Fruit fly (Drosophila melanogaster) whole organism, embryonic: Measurements from ENCODE around the gene CG42268.

Experiments used
- Antp ChIP-seq: fragments of 200-800 bp; sonication (Bioruptor generic); optimal IDR thresholded peaks from 3 replicates; lab custom pipeline; 2016; ENCODE audit warnings: missing biosample characterization, missing genetic modification characterization
- B-H1 ChIP-seq: fragments of 200-800 bp; sonication (Bioruptor generic); IDR thresholded peaks from 3 replicates; pipeline ENCODE4 v1.3.6; 2022; ENCODE audit warnings: missing biosample characterization, missing genetic modification characterization
- CG10431 ChIP-seq: fragments of 200-800 bp; sonication (Bioruptor generic); optimal IDR thresholded peaks from 3 replicates; lab custom pipeline; 2018; ENCODE audit warnings: missing biosample characterization, mild to moderate bottlenecking, missing genetic modification characterization
- CG10959 ChIP-seq: fragments of 200-800 bp; sonication (Bioruptor generic); IDR thresholded peaks from 2 replicates; pipeline ENCODE4 v1.3.6; 2022; ENCODE audit warnings: missing biosample characterization, missing genetic modification characterization
- CG11504 ChIP-seq: fragments of 200-800 bp; sonication (Bioruptor generic); optimal IDR thresholded peaks from 3 replicates; lab custom pipeline; 2019; ENCODE audit warnings: missing biosample characterization, mild to moderate bottlenecking, missing genetic modification characterization, moderate library complexity
- CG11695 ChIP-seq: fragments of 200-800 bp; sonication (Bioruptor generic); IDR thresholded peaks from 3 replicates; pipeline ENCODE4 v1.3.6; 2022; ENCODE audit warnings: missing biosample characterization, missing genetic modification characterization
- CG12299 ChIP-seq: fragments of 200-800 bp; sonication (Bioruptor generic); optimal IDR thresholded peaks from 2 replicates; lab custom pipeline; 2018; ENCODE audit warnings: missing biosample characterization, mild to moderate bottlenecking, missing genetic modification characterization
- CG13424 ChIP-seq: fragments of 200-800 bp; sonication (Bioruptor generic); optimal IDR thresholded peaks from 2 replicates; lab custom pipeline; 2019; ENCODE audit warnings: missing biosample characterization, mild to moderate bottlenecking, missing genetic modification characterization, moderate library complexity
- CG14860 ChIP-seq: fragments of 200-800 bp; sonication (Bioruptor generic); IDR thresholded peaks from 3 replicates; pipeline ENCODE4 v1.3.6; 2022; ENCODE audit warnings: missing biosample characterization, missing genetic modification characterization; ENCODE audit not compliant: partially characterized antibody
- CG1603 ChIP-seq: fragments of 200-800 bp; sonication (Bioruptor generic); optimal IDR thresholded peaks from 2 replicates; lab custom pipeline; 2019; ENCODE audit warnings: missing biosample characterization, mild to moderate bottlenecking, missing genetic modification characterization, moderate library complexity
- CG16813 ChIP-seq: fragments of 200-800 bp; sonication (Bioruptor generic); IDR thresholded peaks from 3 replicates; pipeline ENCODE4 v1.3.6; 2022; ENCODE audit warnings: missing biosample characterization, missing genetic modification characterization; ENCODE audit not compliant: partially characterized antibody
- CG31224 ChIP-seq: fragments of 200-800 bp; sonication (Bioruptor generic); IDR thresholded peaks from 2 replicates; pipeline ENCODE4 v1.3.6; 2022; ENCODE audit warnings: missing biosample characterization, missing genetic modification characterization
- CG3163 ChIP-seq: fragments of 200-800 bp; sonication (Bioruptor generic); optimal IDR thresholded peaks from 3 replicates; lab custom pipeline; 2016; ENCODE audit warnings: missing biosample characterization, missing genetic modification characterization
- CG34376 ChIP-seq: fragments of 200-800 bp; sonication (Bioruptor generic); optimal IDR thresholded peaks from 2 replicates; lab custom pipeline; 2018; ENCODE audit warnings: missing biosample characterization, mild to moderate bottlenecking, missing genetic modification characterization
- CG34422 ChIP-seq: fragments of 200-800 bp; sonication (Bioruptor generic); IDR thresholded peaks from 3 replicates; pipeline ENCODE4 v1.3.6; 2022; ENCODE audit warnings: missing biosample characterization, missing genetic modification characterization
- CG3838 ChIP-seq: fragments of 200-800 bp; sonication (Bioruptor generic); optimal IDR thresholded peaks from 3 replicates; lab custom pipeline; 2016; ENCODE audit warnings: missing biosample characterization, missing genetic modification characterization
- CG7357 ChIP-seq: fragments of 200-800 bp; sonication (Bioruptor generic); IDR thresholded peaks from 3 replicates; pipeline ENCODE4 v1.3.6; 2022; ENCODE audit warnings: missing biosample characterization, missing genetic modification characterization
- CG9215 ChIP-seq: fragments of 200-800 bp; sonication (Bioruptor generic); IDR thresholded peaks from 2 replicates; pipeline ENCODE4 v1.3.6; 2022; ENCODE audit warnings: missing biosample characterization, missing genetic modification characterization
- CG9437 ChIP-seq: fragments of 200-800 bp; sonication (Bioruptor generic); optimal IDR thresholded peaks from 2 replicates; lab custom pipeline; 2018; ENCODE audit warnings: missing biosample characterization, mild to moderate bottlenecking, missing genetic modification characterization
- CG9817 ChIP-seq: fragments of 200-800 bp; sonication (Bioruptor generic); optimal IDR thresholded peaks from 2 replicates; lab custom pipeline; 2018; ENCODE audit warnings: missing biosample characterization, mild to moderate bottlenecking, missing genetic modification characterization, moderate library complexity
- CrebB ChIP-seq: fragments of 200-800 bp; sonication (Bioruptor generic); optimal IDR thresholded peaks from 3 replicates; lab custom pipeline; 2018; ENCODE audit warnings: missing biosample characterization, mild to moderate bottlenecking, missing genetic modification characterization
- Fer3 ChIP-seq: fragments of 200-800 bp; sonication (Bioruptor generic); optimal IDR thresholded peaks from 2 replicates; lab custom pipeline; 2018; ENCODE audit warnings: missing biosample characterization, mild to moderate bottlenecking, missing genetic modification characterization, moderate library complexity
- HHEX ChIP-seq: fragments of 200-800 bp; sonication (Bioruptor generic); optimal IDR thresholded peaks from 3 replicates; lab custom pipeline; 2017; ENCODE audit warnings: missing biosample characterization, mild to moderate bottlenecking, missing genetic modification characterization, missing genetic modification reagents
- HLH4C ChIP-seq: fragments of 200-800 bp; sonication (Bioruptor generic); IDR thresholded peaks from 3 replicates; pipeline ENCODE4 v1.3.6; 2022; ENCODE audit warnings: missing biosample characterization, missing genetic modification characterization; ENCODE audit not compliant: partially characterized antibody
- HLH54F ChIP-seq: fragments of 200-800 bp; sonication (Bioruptor generic); optimal IDR thresholded peaks from 3 replicates; lab custom pipeline; 2016; ENCODE audit warnings: missing biosample characterization, missing genetic modification characterization
- Hand ChIP-seq: fragments of 200-800 bp; sonication (Bioruptor generic); optimal IDR thresholded peaks from 2 replicates; lab custom pipeline; 2017; ENCODE audit warnings: mild to moderate bottlenecking, missing biosample characterization, missing genetic modification reagents, missing genetic modification characterization
- Hr78 ChIP-seq, 2 experiments: fragments of 200-800 bp in 1 of 2; fragments of >200 bp in 1 of 2; sonication (Bioruptor generic) in 1 of 2; optimal IDR thresholded peaks; 2 replicates each; lab custom pipeline; 2017 to 2019; ENCODE audit warnings: missing biosample characterization in 2 of 2, missing genetic modification characterization in 2 of 2, mild to moderate bottlenecking in 1 of 2, moderate library complexity in 1 of 2
- Kr ChIP-seq: fragments of 200-800 bp; sonication (Bioruptor generic); optimal IDR thresholded peaks from 2 replicates; lab custom pipeline; 2017; ENCODE audit warnings: missing biosample characterization, mild to moderate bottlenecking, missing genetic modification characterization
- Lpt ChIP-seq: fragments of >200 bp; optimal IDR thresholded peaks from 2 replicates; lab custom pipeline; 2018; ENCODE audit warnings: missing biosample characterization, missing genetic modification characterization
- Nf-YB ChIP-seq: fragments of 200-800 bp; sonication (Bioruptor generic); optimal IDR thresholded peaks from 3 replicates; lab custom pipeline; 2019; ENCODE audit warnings: missing biosample characterization, mild to moderate bottlenecking, missing genetic modification characterization, moderate library complexity
- Optix ChIP-seq: fragments of 200-800 bp; sonication (Bioruptor generic); IDR thresholded peaks from 3 replicates; pipeline ENCODE4 v1.3.6; 2022; ENCODE audit warnings: missing biosample characterization, missing genetic modification characterization
- Vsx1 ChIP-seq: fragments of 200-800 bp; sonication (Bioruptor generic); optimal IDR thresholded peaks from 2 replicates; lab custom pipeline; 2017; ENCODE audit warnings: missing biosample characterization, mild to moderate bottlenecking, missing genetic modification characterization, missing genetic modification reagents
- YL-1 ChIP-seq: fragments of 200-800 bp; sonication (Bioruptor generic); optimal IDR thresholded peaks from 3 replicates; lab custom pipeline; 2017; ENCODE audit warnings: missing biosample characterization, mild to moderate bottlenecking, missing genetic modification characterization
- ab ChIP-seq: fragments of 200-800 bp; sonication (Bioruptor generic); optimal IDR thresholded peaks from 2 replicates; lab custom pipeline; 2016; ENCODE audit warnings: missing biosample characterization, missing genetic modification characterization
- az2 ChIP-seq: fragments of 200-800 bp; sonication (Bioruptor generic); optimal IDR thresholded peaks from 3 replicates; lab custom pipeline; 2016; ENCODE audit warnings: missing biosample characterization, missing genetic modification characterization
- bigmax ChIP-seq: fragments of 200-800 bp; sonication (Bioruptor generic); optimal IDR thresholded peaks from 2 replicates; lab custom pipeline; 2018; ENCODE audit warnings: missing biosample characterization, mild to moderate bottlenecking, missing genetic modification characterization
- crp ChIP-seq, 2 experiments: fragments of 200-800 bp; sonication (Bioruptor generic); optimal IDR thresholded peaks; 2 replicates in 1 of 2; 3 replicates in 1 of 2; lab custom pipeline; 2017; ENCODE audit warnings: missing biosample characterization in 2 of 2, missing genetic modification characterization in 2 of 2, mild to moderate bottlenecking in 1 of 2, moderate library complexity in 1 of 2
- fd96Cb ChIP-seq: fragments of 200-800 bp; sonication (Bioruptor generic); optimal IDR thresholded peaks from 2 replicates; lab custom pipeline; 2018; ENCODE audit warnings: missing biosample characterization, mild to moderate bottlenecking, missing genetic modification characterization, moderate library complexity
- gce ChIP-seq: fragments of 200-800 bp; sonication (Bioruptor generic); IDR thresholded peaks from 3 replicates; pipeline ENCODE4 v1.3.6; 2022; ENCODE audit warnings: missing biosample characterization, missing genetic modification characterization
- hb ChIP-seq: fragments of 200-800 bp; sonication (Bioruptor generic); IDR thresholded peaks from 3 replicates; pipeline ENCODE4 v1.3.6; 2022; ENCODE audit warnings: missing biosample characterization, missing genetic modification characterization; ENCODE audit not compliant: partially characterized antibody
- hbn ChIP-seq: fragments of 200-800 bp; sonication (Bioruptor generic); IDR thresholded peaks from 2 replicates; pipeline ENCODE4 v1.3.6; 2022; ENCODE audit warnings: missing biosample characterization, missing genetic modification characterization; ENCODE audit not compliant: partially characterized antibody
- hth ChIP-seq: fragments of >200 bp; optimal IDR thresholded peaks from 2 replicates; lab custom pipeline; 2017; ENCODE audit warnings: inconsistent platforms
- inv ChIP-seq: fragments of 200-800 bp; sonication (Bioruptor generic); IDR thresholded peaks from 2 replicates; pipeline ENCODE4 v1.3.6; 2022; ENCODE audit warnings: missing biosample characterization, missing genetic modification characterization; ENCODE audit not compliant: partially characterized antibody
- otp ChIP-seq: fragments of 200-800 bp; sonication (Bioruptor generic); IDR thresholded peaks from 3 replicates; pipeline ENCODE4, ENCODE4 v1.3.6; 2022; ENCODE audit warnings: missing biosample characterization, missing genetic modification characterization
- rib ChIP-seq: fragments of 200-800 bp; sonication (Bioruptor generic); IDR thresholded peaks from 2 replicates; pipeline ENCODE4 v1.3.6; 2022; ENCODE audit warnings: missing biosample characterization, missing genetic modification characterization
- sima ChIP-seq: fragments of 200-800 bp; sonication (Bioruptor generic); optimal IDR thresholded peaks from 2 replicates; lab custom pipeline; 2016; ENCODE audit warnings: missing biosample characterization, missing genetic modification characterization
- slp2 ChIP-seq: fragments of 200-800 bp; sonication (Bioruptor generic); optimal IDR thresholded peaks from 2 replicates; lab custom pipeline; 2016; ENCODE audit warnings: missing biosample characterization, missing genetic modification characterization
- tgo ChIP-seq: fragments of 200-800 bp; sonication (Bioruptor generic); IDR thresholded peaks from 3 replicates; pipeline ENCODE4 v1.3.6; 2022; ENCODE audit warnings: missing biosample characterization, missing genetic modification characterization
- trem ChIP-seq: fragments of 200-800 bp; optimal IDR thresholded peaks from 3 replicates; lab custom pipeline; 2019; ENCODE audit warnings: missing biosample characterization, mild to moderate bottlenecking, missing genetic modification characterization, moderate library complexity
- z ChIP-seq: fragments of 200-800 bp; sonication (Bioruptor generic); IDR thresholded peaks from 3 replicates; pipeline ENCODE4 v1.3.6; 2022; ENCODE audit warnings: missing biosample characterization, missing genetic modification characterization

Gene CG42268

DNA sequence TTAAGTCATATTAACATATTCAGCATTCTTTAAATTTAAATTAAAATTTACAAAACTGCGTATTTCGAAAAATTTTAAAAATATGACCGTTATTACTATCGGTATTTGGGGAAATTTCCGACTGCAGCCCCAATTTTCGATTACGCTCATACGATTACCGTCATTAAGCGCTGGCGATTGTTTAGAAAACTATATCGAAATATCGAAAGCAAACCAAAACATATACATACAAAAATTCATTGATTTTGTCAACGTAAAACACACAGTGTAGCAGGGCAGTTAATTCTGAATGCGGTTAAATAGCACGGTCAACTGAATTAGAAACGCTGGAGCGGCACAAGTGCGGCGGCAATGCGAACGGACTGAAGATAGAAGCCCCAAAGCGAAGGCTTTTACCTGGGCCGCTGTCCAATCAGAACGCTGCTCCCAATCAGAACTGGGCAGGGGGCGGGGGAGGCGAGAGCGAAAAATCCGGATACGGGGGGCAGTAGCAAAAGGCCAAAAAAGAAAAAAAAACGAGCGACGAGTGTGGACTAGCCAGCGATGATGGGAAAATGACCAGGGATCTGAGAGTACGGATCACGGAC is 55.9 kb downstream of the CG42268 start, which contains the start of gene CG16711 (continued):
- TF ChIP-seq rib (GFP tag; lab: Robert Waterston, UW), result no peak
- TF ChIP-seq CG13424 (tag; lab: Kevin White, UChicago), result no peak
- TF ChIP-seq Nf-YB (GFP tag; lab: Kevin White, UChicago), result peak; percentile 95
- TF ChIP-seq trem (tag; lab: Kevin White, UChicago), result peak; percentile 14
- TF ChIP-seq B-H1 (GFP tag; lab: Robert Waterston, UW), result no peak
- no peak for TF ChIP-seq z (GFP tag; lab: Robert Waterston, UW)
- TF ChIP-seq HLH54F (GFP tag; lab: Kevin White, UChicago), result no peak
- no peak for TF ChIP-seq CG9215 (GFP tag; lab: Robert Waterston, UW)
- TF ChIP-seq fd96Cb (tag; lab: Kevin White, UChicago), result no peak
- no peak for TF ChIP-seq Lpt (GFP tag; lab: Kevin White, UChicago)
- no peak for TF ChIP-seq CG10431
- TF ChIP-seq gce (GFP tag; lab: Robert Waterston, UW), result no peak
- no peak for TF ChIP-seq sima (GFP tag; lab: Kevin White, UChicago)
- no peak for TF ChIP-seq HHEX
- peak; percentile 87 for TF ChIP-seq CG16813
- no peak for TF ChIP-seq Fer3
- peak; percentile 96 for TF ChIP-seq HLH4C
- no peak for TF ChIP-seq slp2 (GFP tag; lab: Kevin White, UChicago)
- TF ChIP-seq crp (GFP tag; optimal IDR thresholded peaks at IDR 0.05; lab: Kevin White, UChicago), result no peak
- TF ChIP-seq tgo (GFP tag; lab: Robert Waterston, UW), result no peak
- TF ChIP-seq YL-1, result peak; percentile 68
- TF ChIP-seq CG34422 (GFP tag; lab: Robert Waterston, UW), result 0 out of 3 replicates have a peak, but pooled peaks have one; percentile 24
- TF ChIP-seq CrebB (tag; lab: Kevin White, UChicago), result no peak
- TF ChIP-seq CG11695 (GFP tag; lab: Robert Waterston, UW), result no peak
- no peak for TF ChIP-seq CG7357 (GFP tag; lab: Robert Waterston, UW)
- TF ChIP-seq Hand (GFP tag; lab: Kevin White, UChicago), result no peak
- TF ChIP-seq Optix (GFP tag; lab: Robert Waterston, UW), result no peak
- no peak for TF ChIP-seq otp (GFP tag; lab: Robert Waterston, UW)
- no peak for TF ChIP-seq CG11504 (tag; lab: Kevin White, UChicago)
- no peak for TF ChIP-seq CG9817 (tag; lab: Kevin White, UChicago)
- no peak for TF ChIP-seq bigmax (GFP tag; lab: Kevin White, UChicago)
- TF ChIP-seq az2 (GFP tag; lab: Kevin White, UChicago), result no peak
- TF ChIP-seq inv (GFP tag; lab: Robert Waterston, UW), result peak; percentile 89
- TF ChIP-seq CG1603 (tag; lab: Kevin White, UChicago), result no peak
- TF ChIP-seq CG9437 (GFP tag; lab: Kevin White, UChicago), result no peak
- TF ChIP-seq ab, result no peak
- no peak for TF ChIP-seq Vsx1 (GFP tag; lab: Kevin White, UChicago)
- TF ChIP-seq Antp, result no peak
- TF ChIP-seq CG10959, result no peak
- no peak for TF ChIP-seq hth (lab: Kevin White, UChicago)
- no peak for TF ChIP-seq Kr (GFP tag; lab: Kevin White, UChicago)
- TF ChIP-seq Hr78 (GFP tag; optimal IDR thresholded peaks at IDR 0.05; lab: Kevin White, UChicago), result no peak
- no peak for TF ChIP-seq CG3838 (GFP tag; lab: Kevin White, UChicago)
- no peak for TF ChIP-seq CG12299 (tag; lab: Kevin White, UChicago)
- no peak for TF ChIP-seq CG34376 (GFP tag; lab: Kevin White, UChicago)
- TF ChIP-seq CG3163 (GFP tag; lab: Kevin White, UChicago), result no peak
- peak; percentile 90 for TF ChIP-seq CG14860 (GFP tag; lab: Robert Waterston, UW)
- no peak for TF ChIP-seq CG31224 (GFP tag; lab: Robert Waterston, UW)
- peak; percentile 92 for TF ChIP-seq hbn
- peak; percentile 93 for TF ChIP-seq hb (GFP tag; lab: Robert Waterston, UW)
